Fruit fly (Drosophila melanogaster) whole organism, embryonic: Measurements from ENCODE around the gene retm.

Experiments
- Abd-B ChIP-seq: fragments of 200-800 bp; sonication (Bioruptor generic); optimal IDR thresholded peaks from 2 replicates; lab custom pipeline; 2018; ENCODE audit warnings: missing biosample characterization, mild to moderate bottlenecking, missing genetic modification characterization, moderate library complexity
- Atf6 ChIP-seq: fragments of 200-800 bp; sonication (Bioruptor generic); IDR thresholded peaks from 2 replicates; pipeline ENCODE4 v1.3.6; 2022; ENCODE audit warnings: missing biosample characterization, missing genetic modification characterization
- CG10209 ChIP-seq: fragments of 200-800 bp; sonication (Bioruptor generic); optimal IDR thresholded peaks from 3 replicates; lab custom pipeline; 2017; ENCODE audit warnings: missing biosample characterization, mild to moderate bottlenecking, missing genetic modification characterization, missing genetic modification reagents
- CG10366 ChIP-seq: fragments of 200-800 bp; sonication (Bioruptor generic); IDR thresholded peaks from 2 replicates; pipeline ENCODE4 v1.3.6; 2022; ENCODE audit warnings: missing biosample characterization, missing genetic modification characterization
- CG10543 ChIP-seq: fragments of 200-800 bp; sonication (Bioruptor generic); optimal IDR thresholded peaks from 3 replicates; lab custom pipeline; 2017; ENCODE audit warnings: missing biosample characterization, mild to moderate bottlenecking, missing genetic modification characterization, moderate library complexity
- CG12744 ChIP-seq: fragments of 200-800 bp; sonication (Bioruptor generic); optimal IDR thresholded peaks from 2 replicates; lab custom pipeline; 2016; ENCODE audit warnings: missing biosample characterization, missing genetic modification characterization
- CG12769 ChIP-seq: fragments of 200-800 bp; sonication (Bioruptor generic); optimal IDR thresholded peaks from 2 replicates; lab custom pipeline; 2019; ENCODE audit warnings: missing biosample characterization, mild to moderate bottlenecking, missing genetic modification characterization, moderate library complexity
- CG13287 ChIP-seq: fragments of 200-800 bp; sonication (Bioruptor generic); IDR thresholded peaks from 2 replicates; pipeline ENCODE4 v1.3.6; 2022; ENCODE audit warnings: missing biosample characterization, missing genetic modification characterization; ENCODE audit not compliant: partially characterized antibody
- CG14667 ChIP-seq: fragments of 200-800 bp; sonication (Bioruptor generic); IDR thresholded peaks from 2 replicates; pipeline ENCODE4 v1.3.6; 2022; ENCODE audit warnings: missing biosample characterization, missing genetic modification characterization
- CG14710 ChIP-seq: fragments of 200-800 bp; sonication (Bioruptor generic); optimal IDR thresholded peaks from 3 replicates; lab custom pipeline; 2019; ENCODE audit warnings: missing biosample characterization, mild to moderate bottlenecking, missing genetic modification characterization, moderate library complexity
- CG1602 ChIP-seq: fragments of 200-800 bp; sonication (Bioruptor generic); optimal IDR thresholded peaks from 3 replicates; lab custom pipeline; 2016; ENCODE audit warnings: missing biosample characterization, missing genetic modification characterization
- CG1603 ChIP-seq: fragments of 200-800 bp; sonication (Bioruptor generic); optimal IDR thresholded peaks from 2 replicates; lab custom pipeline; 2019; ENCODE audit warnings: missing biosample characterization, mild to moderate bottlenecking, missing genetic modification characterization, moderate library complexity
- CG2202 ChIP-seq: fragments of 200-800 bp; sonication (Bioruptor generic); optimal IDR thresholded peaks from 2 replicates; lab custom pipeline; 2018; ENCODE audit warnings: missing biosample characterization, mild to moderate bottlenecking, missing genetic modification characterization
- CG30020 ChIP-seq: fragments of 200-800 bp; optimal IDR thresholded peaks from 2 replicates; lab custom pipeline; 2019; ENCODE audit warnings: missing biosample characterization, mild to moderate bottlenecking, missing genetic modification characterization, moderate library complexity
- CG34224 ChIP-seq: fragments of 200-800 bp; sonication (Bioruptor generic); IDR thresholded peaks from 3 replicates; pipeline ENCODE4 v1.3.6; 2022; ENCODE audit warnings: missing biosample characterization, missing genetic modification characterization; ENCODE audit not compliant: partially characterized antibody
- CG4328 ChIP-seq: fragments of 200-800 bp; sonication (Bioruptor generic); optimal IDR thresholded peaks from 3 replicates; lab custom pipeline; 2017; ENCODE audit warnings: missing biosample characterization, missing genetic modification reagents, missing genetic modification characterization
- CG43689 ChIP-seq: fragments of 200-800 bp; sonication (Bioruptor generic); IDR thresholded peaks from 2 replicates; pipeline ENCODE4 v1.3.6; 2022; ENCODE audit warnings: missing biosample characterization, missing genetic modification characterization
- CG5180 ChIP-seq: fragments of 200-800 bp; sonication (Bioruptor generic); optimal IDR thresholded peaks from 3 replicates; lab custom pipeline; 2017; ENCODE audit warnings: missing biosample characterization, missing genetic modification characterization, mild to moderate bottlenecking, moderate library complexity, missing genetic modification reagents
- CG6254 ChIP-seq: fragments of 200-800 bp; sonication (Bioruptor generic); optimal IDR thresholded peaks from 3 replicates; lab custom pipeline; 2017; ENCODE audit warnings: mild to moderate bottlenecking, missing biosample characterization, missing genetic modification reagents, missing genetic modification characterization
- CG7745 ChIP-seq: fragments of 200-800 bp; sonication (Bioruptor generic); optimal IDR thresholded peaks from 2 replicates; lab custom pipeline; 2018; ENCODE audit warnings: missing biosample characterization, mild to moderate bottlenecking, missing genetic modification characterization, moderate library complexity
- CG8290 ChIP-seq, 3 experiments: fragments of 200-800 bp; sonication (Bioruptor generic); optimal IDR thresholded peaks; 2 replicates each; lab custom pipeline; 2016 to 2019; ENCODE audit warnings: missing biosample characterization in 3 of 3, missing genetic modification characterization in 3 of 3, mild to moderate bottlenecking in 2 of 3, moderate library complexity in 1 of 3
- CG9437 ChIP-seq: fragments of 200-800 bp; sonication (Bioruptor generic); optimal IDR thresholded peaks from 2 replicates; lab custom pipeline; 2018; ENCODE audit warnings: missing biosample characterization, mild to moderate bottlenecking, missing genetic modification characterization
- D19A ChIP-seq: fragments of 200-800 bp; optimal IDR thresholded peaks from 3 replicates; lab custom pipeline; 2019; ENCODE audit warnings: missing biosample characterization, mild to moderate bottlenecking, missing genetic modification characterization, moderate library complexity
- Dip3 ChIP-seq: fragments of 200-800 bp; sonication (Bioruptor generic); optimal IDR thresholded peaks from 3 replicates; lab custom pipeline; 2016; ENCODE audit warnings: missing biosample characterization, missing genetic modification characterization
- Elba2 ChIP-seq: fragments of 200-800 bp; sonication (Bioruptor generic); optimal IDR thresholded peaks from 3 replicates; lab custom pipeline; 2016; ENCODE audit warnings: missing biosample characterization, missing genetic modification characterization
- Ets65A ChIP-seq: fragments of 200-800 bp; sonication (Bioruptor generic); peaks from one replicate; lab custom pipeline; 2016; ENCODE audit warnings: missing biosample characterization, missing genetic modification characterization
- Hr3 ChIP-seq: fragments of 200-800 bp; sonication (Bioruptor generic); optimal IDR thresholded peaks from 3 replicates; lab custom pipeline; 2016; ENCODE audit warnings: missing biosample characterization, missing genetic modification characterization
- Hr51 ChIP-seq, 2 experiments: fragments of 200-800 bp; sonication (Bioruptor generic); optimal IDR thresholded peaks; 2 replicates in 1 of 2; 3 replicates in 1 of 2; lab custom pipeline; 2016 to 2018; ENCODE audit warnings: missing biosample characterization in 2 of 2, missing genetic modification characterization in 2 of 2, mild to moderate bottlenecking in 1 of 2, moderate library complexity in 1 of 2
- Lhr ChIP-seq: fragments of 200-800 bp; sonication (Bioruptor generic); optimal IDR thresholded peaks from 3 replicates; lab custom pipeline; 2017; ENCODE audit warnings: mild to moderate bottlenecking, missing biosample characterization, missing genetic modification reagents, missing genetic modification characterization
- Myb ChIP-seq: fragments of 200-800 bp; sonication (Bioruptor generic); optimal IDR thresholded peaks from 2 replicates; lab custom pipeline; 2016; ENCODE audit warnings: missing biosample characterization, missing genetic modification characterization
- Pdp1 ChIP-seq, 2 experiments: fragments of 200-800 bp; sonication (Bioruptor generic); optimal IDR thresholded peaks; 3 replicates each; lab custom pipeline; 2016; ENCODE audit warnings: missing biosample characterization in 2 of 2, missing genetic modification characterization in 2 of 2, mild to moderate bottlenecking in 1 of 2, moderate library complexity in 1 of 2
- bsh ChIP-seq, 2 experiments: fragments of 200-800 bp; sonication (Bioruptor generic); optimal IDR thresholded peaks; 2 replicates each; lab custom pipeline; 2017 to 2018; ENCODE audit warnings: mild to moderate bottlenecking in 2 of 2, missing biosample characterization in 2 of 2, missing genetic modification characterization in 2 of 2, moderate library complexity in 1 of 2
- chinmo ChIP-seq: fragments of 200-800 bp; sonication (Bioruptor generic); IDR thresholded peaks from 4 replicates; pipeline ENCODE4 v1.3.6; 2022; ENCODE audit warnings: missing biosample characterization, missing genetic modification characterization; ENCODE audit not compliant: partially characterized antibody
- da ChIP-seq: fragments of 200-800 bp; sonication (Bioruptor generic); optimal IDR thresholded peaks from 2 replicates; lab custom pipeline; 2016; ENCODE audit warnings: missing biosample characterization, missing genetic modification characterization
- fu2 ChIP-seq: fragments of 200-800 bp; sonication (Bioruptor generic); optimal IDR thresholded peaks from 2 replicates; lab custom pipeline; 2016; ENCODE audit warnings: missing biosample characterization, missing genetic modification characterization
- ham ChIP-seq: fragments of 200-800 bp; sonication (Bioruptor generic); IDR thresholded peaks from 2 replicates; pipeline ENCODE4 v1.3.6; 2022; ENCODE audit warnings: missing biosample characterization, missing genetic modification characterization
- lab ChIP-seq: fragments of 200-800 bp; sonication (Bioruptor generic); optimal IDR thresholded peaks from 3 replicates; lab custom pipeline; 2017; ENCODE audit warnings: missing biosample characterization, missing genetic modification characterization, mild to moderate bottlenecking, moderate library complexity, missing genetic modification reagents
- luna ChIP-seq: fragments of 200-800 bp; sonication (Bioruptor generic); optimal IDR thresholded peaks from 2 replicates; lab custom pipeline; 2016; ENCODE audit warnings: missing biosample characterization, missing genetic modification characterization
- nmo ChIP-seq: fragments of 200-800 bp; sonication (Bioruptor generic); optimal IDR thresholded peaks from 2 replicates; lab custom pipeline; 2018; ENCODE audit warnings: missing biosample characterization, mild to moderate bottlenecking, missing genetic modification characterization, moderate library complexity
- onecut ChIP-seq: fragments of 200-800 bp; sonication (Bioruptor generic); IDR thresholded peaks from 2 replicates; pipeline ENCODE4 v1.3.6; 2022; ENCODE audit warnings: missing biosample characterization, missing genetic modification characterization
- otp ChIP-seq: fragments of 200-800 bp; sonication (Bioruptor generic); IDR thresholded peaks from 3 replicates; pipeline ENCODE4, ENCODE4 v1.3.6; 2022; ENCODE audit warnings: missing biosample characterization, missing genetic modification characterization
- p53 ChIP-seq: fragments of 200-800 bp; sonication (Bioruptor generic); optimal IDR thresholded peaks from 2 replicates; lab custom pipeline; 2016; ENCODE audit warnings: missing biosample characterization, missing genetic modification characterization
- rib ChIP-seq: fragments of 200-800 bp; sonication (Bioruptor generic); IDR thresholded peaks from 2 replicates; pipeline ENCODE4 v1.3.6; 2022; ENCODE audit warnings: missing biosample characterization, missing genetic modification characterization
- sens-2 ChIP-seq: fragments of 200-800 bp; sonication (Bioruptor generic); IDR thresholded peaks from 2 replicates; pipeline ENCODE4 v1.3.6; 2022; ENCODE audit warnings: missing biosample characterization, missing genetic modification characterization
- sob ChIP-seq: fragments of 200-800 bp; sonication (Bioruptor generic); IDR thresholded peaks from 2 replicates; pipeline ENCODE4 v1.3.6; 2022; ENCODE audit warnings: missing biosample characterization, missing genetic modification characterization
- tup ChIP-seq: fragments of 200-800 bp; sonication (Bioruptor generic); optimal IDR thresholded peaks from 2 replicates; lab custom pipeline; 2016; ENCODE audit warnings: missing biosample characterization, mild to moderate bottlenecking, missing genetic modification characterization, moderate library complexity
- unc-4 ChIP-seq: fragments of 200-800 bp; sonication (Bioruptor generic); IDR thresholded peaks from 2 replicates; pipeline ENCODE4 v1.3.6; 2022; ENCODE audit warnings: missing biosample characterization, missing genetic modification characterization; ENCODE audit not compliant: partially characterized antibody
- wek ChIP-seq: fragments of 200-800 bp; sonication (Bioruptor generic); optimal IDR thresholded peaks from 3 replicates; lab custom pipeline; 2018; ENCODE audit warnings: missing biosample characterization, mild to moderate bottlenecking, missing genetic modification characterization, moderate library complexity
- zfh1 ChIP-seq: fragments of 200-800 bp; sonication (Bioruptor generic); IDR thresholded peaks from 3 replicates; pipeline ENCODE4 v1.3.6; 2022; ENCODE audit warnings: missing biosample characterization, missing genetic modification characterization

Gene retm

dm6 chr2L:6498448-6498847 is 42.7 kb upstream of the retm start, which contains the start of gene CG31637 (continued):
- TF ChIP-seq CG12769 (tag; lab: Kevin White, UChicago), result no peak
- TF ChIP-seq CG2202 (tag; lab: Kevin White, UChicago), result no peak
- TF ChIP-seq CG10366 (GFP tag; lab: Robert Waterston, UW), result no peak
- no peak for TF ChIP-seq Hr51 (GFP tag; optimal IDR thresholded peaks at IDR 0.05; lab: Kevin White, UChicago)
- TF ChIP-seq CG9437 (GFP tag; lab: Kevin White, UChicago), result no peak
- TF ChIP-seq CG12744 (GFP tag; lab: Kevin White, UChicago), result no peak
- TF ChIP-seq unc-4 (GFP tag; lab: Robert Waterston, UW), result no peak
- TF ChIP-seq zfh1 (GFP tag; lab: Robert Waterston, UW), result no peak
- TF ChIP-seq CG7745 (tag; lab: Kevin White, UChicago), result no peak
- TF ChIP-seq Atf6 (GFP tag; lab: Robert Waterston, UW), result no peak
- no peak for TF ChIP-seq da (GFP tag; lab: Kevin White, UChicago)
- no peak for TF ChIP-seq CG1602 (GFP tag; lab: Kevin White, UChicago)
- peak; percentile 49 for TF ChIP-seq lab (GFP tag; lab: Kevin White, UChicago)
- TF ChIP-seq tup, result no peak
- TF ChIP-seq bsh (GFP tag; optimal IDR thresholded peaks at IDR 0.05; lab: Kevin White, UChicago), result peak; percentile 14 to 21
- TF ChIP-seq fu2 (GFP tag; lab: Kevin White, UChicago), result no peak
- peak; percentile 64 for TF ChIP-seq CG13287 (GFP tag; lab: Robert Waterston, UW)
- TF ChIP-seq luna (GFP tag; lab: Kevin White, UChicago), result no peak
- no peak for TF ChIP-seq ham (GFP tag; lab: Robert Waterston, UW)
- no peak for TF ChIP-seq CG10209 (GFP tag; lab: Kevin White, UChicago)
- peak; percentile 63 for TF ChIP-seq nmo
- peak; percentile 68 for TF ChIP-seq Myb (GFP tag; lab: Kevin White, UChicago)
- peak; percentile 47 for TF ChIP-seq CG34224 (GFP tag; lab: Robert Waterston, UW)
- peak in 1 of 2 experiments; percentile 62 for TF ChIP-seq Pdp1 (GFP tag; optimal IDR thresholded peaks at IDR 0.05; lab: Kevin White, UChicago)
- no peak for TF ChIP-seq Elba2 (GFP tag; lab: Kevin White, UChicago)
- peak; percentile 61 for TF ChIP-seq wek
- peak; percentile 21 for TF ChIP-seq p53 (GFP tag; lab: Kevin White, UChicago)
- TF ChIP-seq Lhr (GFP tag; lab: Kevin White, UChicago), result peak; percentile 86
- TF ChIP-seq sob (GFP tag; lab: Robert Waterston, UW), result 0 out of 2 replicates have a peak, but pooled peaks have one; percentile 19
- TF ChIP-seq CG10543 (GFP tag; lab: Kevin White, UChicago), result peak; percentile 9
- TF ChIP-seq Ets65A (GFP tag; lab: Kevin White, UChicago), result peak; percentile 82
- peak; percentile 53 for TF ChIP-seq CG14710 (tag; lab: Kevin White, UChicago)
- TF ChIP-seq Dip3 (GFP tag; lab: Kevin White, UChicago), result no peak
- TF ChIP-seq CG8290 (GFP tag; optimal IDR thresholded peaks at IDR 0.05; lab: Kevin White, UChicago), result no peak
- TF ChIP-seq CG8290 (tag; optimal IDR thresholded peaks at IDR 0.05; lab: Kevin White, UChicago), result peak in 1 of 2 experiments; percentile 87
- TF ChIP-seq chinmo (GFP tag; lab: Robert Waterston, UW), result 0 out of 4 replicates have a peak, but pooled peaks have one; percentile 55
- no peak for TF ChIP-seq CG5180 (GFP tag; lab: Kevin White, UChicago)
- no peak for TF ChIP-seq CG14667 (GFP tag; lab: Robert Waterston, UW)
- no peak for TF ChIP-seq CG43689
- no peak for TF ChIP-seq D19A (tag; lab: Kevin White, UChicago)
- no peak for TF ChIP-seq CG4328
- peak; percentile 11 for TF ChIP-seq CG30020 (tag; lab: Kevin White, UChicago)
- TF ChIP-seq CG6254 (GFP tag; lab: Kevin White, UChicago), result no peak
- no peak for TF ChIP-seq otp (GFP tag; lab: Robert Waterston, UW)
- peak; percentile 84 for TF ChIP-seq CG1603 (tag; lab: Kevin White, UChicago)
- TF ChIP-seq onecut (GFP tag; lab: Robert Waterston, UW), result 0 out of 2 replicates have a peak, but pooled peaks have one; percentile 23
- no peak for TF ChIP-seq Abd-B (GFP tag; lab: Kevin White, UChicago)
- no peak for TF ChIP-seq rib (GFP tag; lab: Robert Waterston, UW)
- TF ChIP-seq sens-2 (GFP tag; lab: Robert Waterston, UW), result no peak
- TF ChIP-seq Hr3 (GFP tag; lab: Kevin White, UChicago), result no peak
